Fruit fly (Drosophila melanogaster) whole organism, embryonic: ENCODE results near the gene Ogdh.

ENCODE experiments used
- Atf3 ChIP-seq: fragments of 200-800 bp; sonication (Bioruptor generic); optimal IDR thresholded peaks from 3 replicates; lab custom pipeline; 2016; ENCODE audit warnings: missing biosample characterization, missing genetic modification characterization
- B-H1 ChIP-seq: fragments of 200-800 bp; sonication (Bioruptor generic); IDR thresholded peaks from 3 replicates; pipeline ENCODE4 v1.3.6; 2022; ENCODE audit warnings: missing biosample characterization, missing genetic modification characterization
- CG1024 ChIP-seq: fragments of 200-800 bp; sonication (Bioruptor generic); IDR thresholded peaks from 2 replicates; pipeline ENCODE4 v1.3.6; 2022; ENCODE audit warnings: missing biosample characterization, missing genetic modification characterization
- CG11695 ChIP-seq: fragments of 200-800 bp; sonication (Bioruptor generic); IDR thresholded peaks from 3 replicates; pipeline ENCODE4 v1.3.6; 2022; ENCODE audit warnings: missing biosample characterization, missing genetic modification characterization
- CG12104 ChIP-seq: fragments of 200-800 bp; sonication (Bioruptor generic); optimal IDR thresholded peaks from 3 replicates; lab custom pipeline; 2016; ENCODE audit warnings: missing biosample characterization, missing genetic modification characterization
- CG12219 ChIP-seq: fragments of 200-800 bp; sonication (Bioruptor generic); optimal IDR thresholded peaks from 3 replicates; lab custom pipeline; 2018; ENCODE audit warnings: missing biosample characterization, mild to moderate bottlenecking, missing genetic modification characterization
- CG14710 ChIP-seq: fragments of 200-800 bp; sonication (Bioruptor generic); optimal IDR thresholded peaks from 3 replicates; lab custom pipeline; 2019; ENCODE audit warnings: missing biosample characterization, mild to moderate bottlenecking, missing genetic modification characterization, moderate library complexity
- CG14860 ChIP-seq: fragments of 200-800 bp; sonication (Bioruptor generic); IDR thresholded peaks from 3 replicates; pipeline ENCODE4 v1.3.6; 2022; ENCODE audit warnings: missing biosample characterization, missing genetic modification characterization; ENCODE audit not compliant: partially characterized antibody
- CG15601 ChIP-seq: fragments of 200-800 bp; sonication (Bioruptor generic); optimal IDR thresholded peaks from 3 replicates; lab custom pipeline; 2019; ENCODE audit warnings: missing biosample characterization, mild to moderate bottlenecking, missing genetic modification characterization, moderate library complexity
- CG1602 ChIP-seq: fragments of 200-800 bp; sonication (Bioruptor generic); optimal IDR thresholded peaks from 3 replicates; lab custom pipeline; 2016; ENCODE audit warnings: missing biosample characterization, missing genetic modification characterization
- CG17328 ChIP-seq: fragments of 200-800 bp; sonication (Bioruptor generic); IDR thresholded peaks from 2 replicates; pipeline ENCODE4 v1.3.6; 2022; ENCODE audit warnings: missing biosample characterization, missing genetic modification characterization
- CG17361 ChIP-seq: fragments of 200-800 bp; sonication (Bioruptor generic); IDR thresholded peaks from 3 replicates; pipeline ENCODE4 v1.3.6; 2022; ENCODE audit warnings: missing biosample characterization, missing genetic modification characterization
- CG17385 ChIP-seq: fragments of 200-800 bp; sonication (Bioruptor generic); optimal IDR thresholded peaks from 3 replicates; lab custom pipeline; 2018; ENCODE audit warnings: missing biosample characterization, mild to moderate bottlenecking, missing genetic modification characterization
- CG1792 ChIP-seq: fragments of 200-800 bp; sonication (Bioruptor generic); optimal IDR thresholded peaks from 2 replicates; lab custom pipeline; 2016; ENCODE audit warnings: missing biosample characterization, missing genetic modification characterization
- CG18619 ChIP-seq: fragments of 200-800 bp; sonication (Bioruptor generic); optimal IDR thresholded peaks from 3 replicates; lab custom pipeline; 2017; ENCODE audit warnings: missing biosample characterization, mild to moderate bottlenecking, missing genetic modification characterization
- CG2889 ChIP-seq: fragments of 200-800 bp; sonication (Bioruptor generic); IDR thresholded peaks from 3 replicates; pipeline ENCODE4 v1.3.6; 2022; ENCODE audit warnings: missing biosample characterization, missing genetic modification characterization
- CG31441 ChIP-seq: fragments of 200-800 bp; sonication (Bioruptor generic); IDR thresholded peaks from 2 replicates; pipeline ENCODE4 v1.3.6; 2022; ENCODE audit warnings: missing biosample characterization, missing genetic modification characterization
- CG3163 ChIP-seq: fragments of 200-800 bp; sonication (Bioruptor generic); optimal IDR thresholded peaks from 3 replicates; lab custom pipeline; 2016; ENCODE audit warnings: missing biosample characterization, missing genetic modification characterization
- CG3726 ChIP-seq: fragments of 200-800 bp; sonication (Bioruptor generic); IDR thresholded peaks from 3 replicates; pipeline ENCODE4, ENCODE4 v1.3.6; 2022; ENCODE audit warnings: missing biosample characterization, missing genetic modification characterization
- CG8388 ChIP-seq: fragments of 200-800 bp; sonication (Bioruptor generic); optimal IDR thresholded peaks from 2 replicates; lab custom pipeline; 2019; ENCODE audit warnings: missing biosample characterization, mild to moderate bottlenecking, missing genetic modification characterization, moderate library complexity
- CG9876 ChIP-seq: fragments of 200-800 bp; sonication (Bioruptor generic); optimal IDR thresholded peaks from 2 replicates; lab custom pipeline; 2016; ENCODE audit warnings: missing biosample characterization, missing genetic modification characterization
- Dip2 ChIP-seq: fragments of 200-800 bp; sonication (Bioruptor generic); IDR thresholded peaks from 2 replicates; pipeline ENCODE4 v1.3.6; 2022; ENCODE audit warnings: missing biosample characterization, missing genetic modification characterization
- Dp ChIP-seq: fragments of 200-800 bp; sonication (Bioruptor generic); optimal IDR thresholded peaks from 2 replicates; lab custom pipeline; 2018; ENCODE audit warnings: missing biosample characterization, mild to moderate bottlenecking, missing genetic modification characterization, moderate library complexity
- Drgx ChIP-seq: fragments of 200-800 bp; sonication (Bioruptor generic); IDR thresholded peaks from 2 replicates; pipeline ENCODE4 v1.3.6; 2022; ENCODE audit warnings: missing biosample characterization, missing genetic modification characterization
- ERR ChIP-seq: fragments of 200-800 bp; sonication (Bioruptor generic); optimal IDR thresholded peaks from 2 replicates; lab custom pipeline; 2016; ENCODE audit warnings: missing biosample characterization, missing genetic modification characterization
- Ets65A ChIP-seq: fragments of 200-800 bp; sonication (Bioruptor generic); peaks from one replicate; lab custom pipeline; 2016; ENCODE audit warnings: missing biosample characterization, missing genetic modification characterization
- H2.0 ChIP-seq: fragments of 200-800 bp; sonication (Bioruptor generic); IDR thresholded peaks from 2 replicates; pipeline ENCODE4 v1.3.6; 2022; ENCODE audit warnings: missing biosample characterization, missing genetic modification characterization
- Lpt ChIP-seq: fragments of >200 bp; optimal IDR thresholded peaks from 2 replicates; lab custom pipeline; 2018; ENCODE audit warnings: missing biosample characterization, missing genetic modification characterization
- Med ChIP-seq: fragments of 200-800 bp; sonication (Bioruptor generic); peaks from one replicate; lab custom pipeline; 2016; ENCODE audit warnings: missing biosample characterization, missing genetic modification characterization, mild to moderate bottlenecking, inconsistent platforms, moderate library complexity
- Sry-β ChIP-seq: fragments of 200-800 bp; sonication (Bioruptor generic); optimal IDR thresholded peaks from 2 replicates; lab custom pipeline; 2018; ENCODE audit warnings: missing biosample characterization, mild to moderate bottlenecking, missing genetic modification characterization, moderate library complexity
- bigmax ChIP-seq: fragments of 200-800 bp; sonication (Bioruptor generic); optimal IDR thresholded peaks from 2 replicates; lab custom pipeline; 2018; ENCODE audit warnings: missing biosample characterization, mild to moderate bottlenecking, missing genetic modification characterization
- bowl ChIP-seq: fragments of 200-800 bp; sonication (Bioruptor generic); IDR thresholded peaks from 2 replicates; pipeline ENCODE4 v1.3.6; 2022; ENCODE audit warnings: missing biosample characterization, missing genetic modification characterization
- btn ChIP-seq: fragments of 200-800 bp; sonication (Bioruptor generic); optimal IDR thresholded peaks from 2 replicates; lab custom pipeline; 2016; ENCODE audit warnings: missing biosample characterization, missing genetic modification characterization
- croc ChIP-seq: fragments of 200-800 bp; sonication (Bioruptor generic); conservative IDR thresholded peaks from 3 replicates; pipeline ENCODE4 v1.3.6; 2022; ENCODE audit warnings: missing biosample characterization, missing genetic modification characterization
- crol ChIP-seq: fragments of 200-800 bp; sonication (Bioruptor generic); IDR thresholded peaks from 2 replicates; pipeline ENCODE4 v1.3.6; 2022; ENCODE audit warnings: missing biosample characterization, missing genetic modification characterization
- dan ChIP-seq: fragments of 200-800 bp; sonication (Bioruptor generic); IDR thresholded peaks from 2 replicates; pipeline ENCODE4 v1.3.6; 2022; ENCODE audit warnings: missing biosample characterization, missing genetic modification characterization
- eve ChIP-seq, 2 experiments: fragments of >200 bp; optimal IDR thresholded peaks; 2 replicates each; lab custom pipeline; 2017; ENCODE audit warnings: missing biosample characterization in 2 of 2, missing genetic modification characterization in 2 of 2
- grn ChIP-seq: fragments of 200-800 bp; sonication (Bioruptor generic); optimal IDR thresholded peaks from 3 replicates; lab custom pipeline; 2017; ENCODE audit warnings: missing biosample characterization, missing genetic modification characterization
- h ChIP-seq: fragments of >200 bp; optimal IDR thresholded peaks from 2 replicates; lab custom pipeline; 2017
- ham ChIP-seq: fragments of 200-800 bp; sonication (Bioruptor generic); IDR thresholded peaks from 2 replicates; pipeline ENCODE4 v1.3.6; 2022; ENCODE audit warnings: missing biosample characterization, missing genetic modification characterization
- hb ChIP-seq: fragments of 200-800 bp; sonication (Bioruptor generic); IDR thresholded peaks from 3 replicates; pipeline ENCODE4 v1.3.6; 2022; ENCODE audit warnings: missing biosample characterization, missing genetic modification characterization; ENCODE audit not compliant: partially characterized antibody
- her ChIP-seq: fragments of 200-800 bp; sonication (Bioruptor generic); optimal IDR thresholded peaks from 2 replicates; lab custom pipeline; 2016; ENCODE audit warnings: missing biosample characterization, missing genetic modification characterization
- hth ChIP-seq: fragments of >200 bp; optimal IDR thresholded peaks from 2 replicates; lab custom pipeline; 2017; ENCODE audit warnings: inconsistent platforms
- lbe ChIP-seq: fragments of 200-800 bp; sonication (Bioruptor generic); optimal IDR thresholded peaks from 2 replicates; lab custom pipeline; 2016; ENCODE audit warnings: missing biosample characterization, mild to moderate bottlenecking, missing genetic modification characterization
- odd ChIP-seq: fragments of 200-800 bp; sonication (Bioruptor generic); optimal IDR thresholded peaks from 2 replicates; lab custom pipeline; 2017; ENCODE audit warnings: missing biosample characterization, mild to moderate bottlenecking, missing genetic modification characterization
- peb ChIP-seq: fragments of 200-800 bp; sonication (Bioruptor generic); IDR thresholded peaks from 2 replicates; pipeline ENCODE4 v1.3.6; 2022; ENCODE audit warnings: missing biosample characterization, missing genetic modification characterization
- pzg ChIP-seq: fragments of 200-800 bp; sonication (Bioruptor generic); optimal IDR thresholded peaks from 3 replicates; lab custom pipeline; 2018; ENCODE audit warnings: missing biosample characterization, mild to moderate bottlenecking, missing genetic modification characterization, moderate library complexity
- slbo ChIP-seq: fragments of 200-800 bp; sonication (Bioruptor generic); IDR thresholded peaks from 2 replicates; pipeline ENCODE4 v1.3.6; 2022; ENCODE audit warnings: missing biosample characterization, missing genetic modification characterization
- sug ChIP-seq: fragments of 200-800 bp; optimal IDR thresholded peaks from 2 replicates; lab custom pipeline; 2019; ENCODE audit warnings: missing biosample characterization, mild to moderate bottlenecking, missing genetic modification characterization, moderate library complexity
- usp ChIP-seq: fragments of >200 bp; optimal IDR thresholded peaks from 2 replicates; lab custom pipeline; 2017; ENCODE audit warnings: missing biosample characterization, missing genetic modification characterization
- vfl ChIP-seq: fragments of 200-800 bp; sonication (Bioruptor generic); optimal IDR thresholded peaks from 2 replicates; lab custom pipeline; 2016; ENCODE audit warnings: missing biosample characterization, missing genetic modification characterization
- wdn ChIP-seq: fragments of 200-800 bp; sonication (Bioruptor generic); IDR thresholded peaks from 2 replicates; pipeline ENCODE4 v1.3.6; 2022; ENCODE audit warnings: missing biosample characterization, missing genetic modification characterization
- zfh1 ChIP-seq: fragments of 200-800 bp; sonication (Bioruptor generic); IDR thresholded peaks from 3 replicates; pipeline ENCODE4 v1.3.6; 2022; ENCODE audit warnings: missing biosample characterization, missing genetic modification characterization

Gene Ogdh

DNA sequence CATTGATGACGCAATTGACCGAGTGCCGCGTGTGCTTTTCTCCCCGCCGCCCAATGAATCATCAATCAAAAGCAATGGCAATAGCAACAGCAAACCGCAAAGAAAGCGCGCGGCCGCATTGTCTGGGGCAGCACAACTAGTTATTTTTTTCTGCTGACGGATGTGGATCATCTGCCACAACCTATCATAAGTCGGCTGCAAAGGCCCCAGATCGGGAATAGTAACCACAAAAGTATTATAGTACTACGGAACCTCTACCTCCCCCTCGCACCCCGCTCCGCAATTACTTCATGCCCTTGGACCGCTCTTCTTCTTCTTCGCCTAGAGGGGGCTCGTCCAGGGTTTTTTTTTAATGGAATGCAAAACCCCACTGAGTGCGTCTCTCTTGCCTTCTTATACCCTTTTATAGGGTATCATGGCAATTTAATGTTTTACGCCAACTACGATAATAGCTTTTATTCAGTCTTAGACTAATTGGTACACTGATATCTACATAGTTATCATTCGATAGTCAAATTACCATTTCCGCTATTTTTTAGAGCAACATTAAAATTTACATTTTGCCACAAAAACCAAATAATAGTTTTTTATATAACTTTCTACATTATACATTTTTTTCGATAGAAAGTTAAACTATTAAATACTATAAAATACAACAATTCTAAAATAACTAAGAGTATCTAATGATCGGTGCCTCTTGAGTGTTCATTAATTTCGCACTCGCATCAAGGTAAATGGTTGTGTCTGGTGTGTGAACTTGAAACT lies 1.6 kb downstream of the Ogdh start (continued):
- TF ChIP-seq CG2889 (GFP tag; lab: Robert Waterston, UW) (no peak), wdn (no peak), CG17385 (GFP tag; lab: Kevin White, UChicago) (peak; percentile 48), CG12104 (GFP tag; lab: Kevin White, UChicago) (no peak), bowl (GFP tag; lab: Robert Waterston, UW) (no peak), zfh1 (no peak), lbe (GFP tag; lab: Kevin White, UChicago) (peak; percentile 36), Dip2 (no peak), usp (GFP tag; lab: Kevin White, UChicago) (no peak), CG18619 (GFP tag; lab: Kevin White, UChicago) (no peak), CG11695 (0 out of 3 replicates have a peak, but pooled peaks have one; percentile 7), dan (GFP tag; lab: Robert Waterston, UW) (no peak), Ets65A (GFP tag; lab: Kevin White, UChicago) (no peak), Drgx (no peak), CG9876 (GFP tag; lab: Kevin White, UChicago) (no peak), CG1602 (GFP tag; lab: Kevin White, UChicago) (no peak), Dp (GFP tag; lab: Kevin White, UChicago) (no peak), CG14710 (no peak), CG17328 (no peak), eve (GFP tag; optimal IDR thresholded peaks at IDR 0.05; lab: Kevin White, UChicago) (no peak), CG12219 (GFP tag; lab: Kevin White, UChicago) (no peak), B-H1 (no peak), CG3726 (no peak), CG1024 (no peak), btn (no peak), CG17361 (GFP tag; lab: Robert Waterston, UW) (no peak), Sry-β (GFP tag; lab: Kevin White, UChicago) (no peak), croc (GFP tag; lab: Robert Waterston, UW) (no peak), ERR (GFP tag; lab: Kevin White, UChicago) (no peak), odd (no peak), Lpt (no peak), hth (no peak), peb (no peak), CG8388 (no peak), CG31441 (GFP tag; lab: Robert Waterston, UW) (peak; percentile 34; the same call in 1 of the 2 replicates), crol (GFP tag; lab: Robert Waterston, UW) (peak; percentile 68), hb (GFP tag; lab: Robert Waterston, UW) (no peak), CG1792 (GFP tag; lab: Kevin White, UChicago) (no peak), CG3163 (no peak), ham (GFP tag; lab: Robert Waterston, UW) (no peak), pzg (no peak), CG14860 (GFP tag; lab: Robert Waterston, UW) (no peak), H2.0 (no peak), Med (peak; percentile 52), slbo (GFP tag; lab: Robert Waterston, UW) (no peak), Atf3 (GFP tag; lab: Kevin White, UChicago) (no peak), sug (tag; lab: Kevin White, UChicago) (no peak), her (GFP tag; lab: Kevin White, UChicago) (no peak), grn (GFP tag; lab: Kevin White, UChicago) (no peak), vfl (GFP tag; lab: Kevin White, UChicago) (no peak), CG15601 (tag; lab: Kevin White, UChicago) (no peak), h (lab: Kevin White, UChicago) (no peak), bigmax (no peak)
